Worm (Caenorhabditis elegans): Measurements from ENCODE around the gene F55A11.11.

Gene F55A11.11

ce11 chrV:11822461-11822939, 39.6 kb downstream of the F55A11.11 start, which contains the start of gene pyc-1:
Gene pyc-1 (minus strand): TSS chrV:11822529.
- TF ChIP-seq dao-5 (tag; optimal IDR thresholded peaks at IDR 0.05) (no peak), W03F9.2 (tag; optimal IDR thresholded peaks at IDR 0.05) (peak; percentile 8)

ce11 chrV:11823978-11824377, 41.0 kb downstream of the F55A11.11 start:
- no peak for TF ChIP-seq dao-5 (tag; optimal IDR thresholded peaks at IDR 0.05)
- peak; percentile 35 for TF ChIP-seq W03F9.2 (tag; optimal IDR thresholded peaks at IDR 0.05)

ce11 chrV:11825662-11826061, 42.7 kb downstream of the F55A11.11 start, which contains the start of gene D2023.4:
Gene D2023.4 (minus strand): TSS chrV:11825762.
- no peak for TF ChIP-seq him-1 (tag; optimal IDR thresholded peaks at IDR 0.05)
- TF ChIP-seq W03F9.2 (tag; optimal IDR thresholded peaks at IDR 0.05): no peak
- TF ChIP-seq dao-5 (tag; optimal IDR thresholded peaks at IDR 0.05): no peak

DNA sequence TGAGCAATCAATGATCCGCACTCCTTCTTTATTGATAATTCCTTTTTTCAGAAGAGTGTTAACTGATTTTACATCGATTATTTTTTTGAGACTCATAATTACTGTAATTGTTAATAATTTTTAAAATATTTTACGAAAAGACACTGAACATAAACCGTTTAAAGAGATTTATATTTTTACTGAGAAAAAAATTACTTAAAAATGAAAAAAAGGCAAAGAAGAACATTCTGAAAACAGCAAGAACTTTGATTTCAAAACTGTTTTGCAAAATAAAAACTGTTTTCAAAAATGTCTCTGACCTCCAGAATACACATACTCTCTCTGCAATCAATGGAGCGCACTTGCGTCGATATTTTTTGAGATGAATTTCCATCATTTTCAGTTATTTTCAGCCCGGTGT, 44.0 kb downstream of the F55A11.11 start, which contains the start of the genes mpst-1 and D2023.6:
TSS of gene mpst-1 (minus strand) at position 101 of the 400 bp plus-strand sequence.
TSS of gene D2023.6 (plus strand) at position 388 of the 400 bp plus-strand sequence.
- TF ChIP-seq him-1 (tag; optimal IDR thresholded peaks at IDR 0.05) (no peak), W03F9.2 (tag; optimal IDR thresholded peaks at IDR 0.05) (no peak), dao-5 (tag; optimal IDR thresholded peaks at IDR 0.05) (no peak)

- TF ChIP-seq dao-5 (tag; optimal IDR thresholded peaks at IDR 0.05) (no peak), W03F9.2 (tag; optimal IDR thresholded peaks at IDR 0.05) (no peak), him-1 (tag; optimal IDR thresholded peaks at IDR 0.05) (no peak)
Observed at ce11 chrV:11829282-11829681, 46.3 kb downstream of the F55A11.11 start, which contains the start of gene col-158. Gene col-158 (plus strand): TSS chrV:11829582.

- TF ChIP-seq him-1 (tag; optimal IDR thresholded peaks at IDR 0.05) (no peak), dao-5 (tag; optimal IDR thresholded peaks at IDR 0.05) (no peak), W03F9.2 (tag; optimal IDR thresholded peaks at IDR 0.05) (no peak)
Observed at ce11 chrV:11833319-11833718, 50.4 kb downstream of the F55A11.11 start, which contains the start of gene pho-8. Gene pho-8 (plus strand): TSS chrV:11833619.
